Fruit fly (Drosophila melanogaster) whole organism, adult: ENCODE measurements around the gene flfl.
A peak's percentile ranks its signal among the peaks of the same experiment; 100 is the strongest.

Source experiments
- CG11617 ChIP-seq: fragments of 200-800 bp; sonication (Bioruptor generic); optimal IDR thresholded peaks from 2 replicates; lab custom pipeline; 2017; ENCODE audit warnings: mild to moderate bottlenecking, missing biosample characterization, missing genetic modification reagents, missing genetic modification characterization
- CG12768 ChIP-seq: fragments of 200-800 bp; sonication (Bioruptor generic); optimal IDR thresholded peaks from 2 replicates; lab custom pipeline; 2017; ENCODE audit warnings: missing biosample characterization, missing genetic modification characterization, mild to moderate bottlenecking, moderate library complexity, missing genetic modification reagents
- CG14711 ChIP-seq: fragments of 200-800 bp; sonication (Bioruptor generic); optimal IDR thresholded peaks from 2 replicates; lab custom pipeline; 2018; ENCODE audit warnings: missing biosample characterization, mild to moderate bottlenecking, missing genetic modification characterization, moderate library complexity
- CG1620 ChIP-seq: fragments of 200-800 bp; sonication (Bioruptor generic); optimal IDR thresholded peaks from 2 replicates; lab custom pipeline; 2016; ENCODE audit warnings: missing biosample characterization, missing genetic modification characterization
- CG33017 ChIP-seq: fragments of 200-800 bp; sonication (Bioruptor generic); optimal IDR thresholded peaks from 2 replicates; lab custom pipeline; 2018; ENCODE audit warnings: missing biosample characterization, mild to moderate bottlenecking, missing genetic modification characterization, moderate library complexity
- CG5204 ChIP-seq: fragments of 200-800 bp; sonication (Bioruptor generic); optimal IDR thresholded peaks from 2 replicates; lab custom pipeline; 2016; ENCODE audit warnings: missing biosample characterization, missing genetic modification characterization
- CG7045 ChIP-seq: fragments of 200-800 bp; sonication (Bioruptor generic); optimal IDR thresholded peaks from 2 replicates; lab custom pipeline; 2017; ENCODE audit warnings: missing biosample characterization, mild to moderate bottlenecking, missing genetic modification characterization
- CG7101 ChIP-seq: fragments of 200-800 bp; sonication (Bioruptor generic); optimal IDR thresholded peaks from 2 replicates; lab custom pipeline; 2018; ENCODE audit warnings: missing biosample characterization, mild to moderate bottlenecking, missing genetic modification characterization, moderate library complexity
- Clk ChIP-seq: fragments of 200-800 bp; sonication (Bioruptor generic); optimal IDR thresholded peaks from 2 replicates; lab custom pipeline; 2017; ENCODE audit warnings: missing biosample characterization, missing genetic modification characterization
- Crg-1 ChIP-seq: fragments of 200-800 bp; sonication (Bioruptor generic); optimal IDR thresholded peaks from 2 replicates; lab custom pipeline; 2016; ENCODE audit warnings: missing biosample characterization, missing genetic modification characterization
- Hr96 ChIP-seq: fragments of 200-800 bp; sonication (Bioruptor generic); optimal IDR thresholded peaks from 2 replicates; lab custom pipeline; 2016; ENCODE audit warnings: missing biosample characterization, missing genetic modification characterization
- Mnt ChIP-seq: fragments of 200-800 bp; sonication (Bioruptor generic); optimal IDR thresholded peaks from 2 replicates; lab custom pipeline; 2016; ENCODE audit warnings: missing biosample characterization, mild to moderate bottlenecking, missing genetic modification characterization
- bab1 ChIP-seq: fragments of 200-800 bp; sonication (Bioruptor generic); optimal IDR thresholded peaks from 3 replicates; lab custom pipeline; 2019; ENCODE audit warnings: missing biosample characterization, mild to moderate bottlenecking, missing genetic modification characterization, moderate library complexity
- cic ChIP-seq: fragments of 200-800 bp; sonication (Bioruptor generic); optimal IDR thresholded peaks from 2 replicates; lab custom pipeline; 2017; ENCODE audit warnings: missing biosample characterization, mild to moderate bottlenecking, missing genetic modification characterization, moderate library complexity
- cnc ChIP-seq, 2 experiments: fragments of >200 bp; optimal IDR thresholded peaks; 2 replicates each; lab custom pipeline; 2017
- kay ChIP-seq: fragments of 200-800 bp; sonication (Bioruptor generic); peaks from one replicate; lab custom pipeline; 2016; ENCODE audit warnings: missing biosample characterization, missing genetic modification characterization, borderline replicate concordance
- ovo ChIP-seq: fragments of 200-800 bp; sonication (Bioruptor generic); optimal IDR thresholded peaks from 2 replicates; lab custom pipeline; 2016; ENCODE audit warnings: missing biosample characterization, missing genetic modification characterization
- pad ChIP-seq: fragments of 200-800 bp; sonication (Bioruptor generic); optimal IDR thresholded peaks from 3 replicates; lab custom pipeline; 2017; ENCODE audit warnings: missing biosample characterization, missing genetic modification characterization, mild to moderate bottlenecking, moderate library complexity, missing genetic modification reagents
- tj ChIP-seq: fragments of 200-800 bp; sonication (Bioruptor generic); optimal IDR thresholded peaks from 3 replicates; lab custom pipeline; 2017; ENCODE audit warnings: missing biosample characterization, mild to moderate bottlenecking, missing genetic modification characterization, moderate library complexity
- toe ChIP-seq: fragments of 200-800 bp; sonication (Bioruptor generic); optimal IDR thresholded peaks from 2 replicates; lab custom pipeline; 2016; ENCODE audit warnings: missing biosample characterization, missing genetic modification characterization

The flfl gene

dm6 chr3R:13699350-13699749 is 15.6 kb downstream of the flfl start:
- no peak for TF ChIP-seq Mnt (GFP tag; lab: Kevin White, UChicago)
- peak; percentile 39 for TF ChIP-seq bab1 (GFP tag; lab: Kevin White, UChicago)
- peak; percentile 9 for TF ChIP-seq tj (GFP tag; lab: Kevin White, UChicago)

DNA sequence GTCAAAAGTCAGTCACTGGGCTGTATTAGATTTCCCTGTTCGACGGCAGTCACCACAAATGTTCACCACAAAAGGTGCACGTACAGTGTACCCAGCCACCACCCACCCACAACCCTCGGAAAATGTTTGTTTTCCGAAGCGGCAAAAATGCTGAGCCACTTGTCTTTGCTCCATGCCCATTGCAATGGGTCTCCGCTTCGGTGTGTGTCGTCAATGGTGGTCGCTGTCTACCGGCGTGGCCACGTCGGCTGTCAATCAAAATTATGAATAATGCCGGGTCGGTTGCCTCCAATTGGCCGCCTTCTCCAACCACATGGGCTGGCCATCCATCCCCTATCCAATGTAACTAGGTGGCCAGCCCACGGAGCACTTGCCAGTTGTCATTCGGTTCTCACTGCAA is 16.5 kb downstream of the flfl start, which contains the start of gene ninaB:
Gene ninaB (plus strand): TSS at position 374 of the 400 bp plus-strand sequence.
- no peak for TF ChIP-seq CG7045 (GFP tag; lab: Kevin White, UChicago)
- no peak for TF ChIP-seq Mnt (GFP tag; lab: Kevin White, UChicago)
- TF ChIP-seq CG12768 (GFP tag; lab: Kevin White, UChicago), result peak; percentile 63

dm6 chr3R:13700738-13701137 is 17.0 kb downstream of the flfl start, which contains the start of gene f-cup:
f-cup (minus strand) TSS chr3R:13700838.
- TF ChIP-seq cic, result no peak
- TF ChIP-seq CG1620, result no peak

DNA sequence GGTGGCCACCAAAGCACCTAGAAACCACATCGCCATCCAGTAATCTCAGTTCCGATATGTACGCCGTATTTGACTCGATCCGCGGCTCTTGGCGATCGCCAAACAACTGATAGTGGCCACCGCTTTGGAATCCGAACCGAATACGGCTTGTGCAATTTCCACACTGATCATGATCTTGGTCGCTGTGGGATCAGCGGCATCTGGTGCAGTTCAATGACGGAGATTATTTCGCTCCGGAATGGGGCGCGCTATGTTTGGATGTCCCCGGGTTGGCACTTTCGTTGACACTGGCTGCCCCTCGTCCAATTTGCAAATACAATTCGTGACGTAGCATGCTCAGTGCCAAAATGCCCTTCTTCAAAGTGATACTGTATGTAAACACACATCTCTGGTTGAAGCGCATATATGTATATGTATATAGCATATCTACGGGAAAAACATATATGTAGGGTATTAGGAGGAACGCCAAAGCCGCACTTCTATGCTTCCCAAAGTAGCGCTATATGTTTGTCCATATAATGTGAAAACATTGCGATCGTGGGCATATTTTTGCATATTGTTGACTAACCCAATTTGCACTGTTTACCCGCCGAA is 21.7 kb downstream of the flfl start, which contains the start of gene Adgf-D:
Gene Adgf-D (minus strand): TSS at position 111 of the 594 bp plus-strand sequence.
- TF ChIP-seq cic (peak; percentile 52), ovo (GFP tag; lab: Kevin White, UChicago) (no peak)

DNA sequence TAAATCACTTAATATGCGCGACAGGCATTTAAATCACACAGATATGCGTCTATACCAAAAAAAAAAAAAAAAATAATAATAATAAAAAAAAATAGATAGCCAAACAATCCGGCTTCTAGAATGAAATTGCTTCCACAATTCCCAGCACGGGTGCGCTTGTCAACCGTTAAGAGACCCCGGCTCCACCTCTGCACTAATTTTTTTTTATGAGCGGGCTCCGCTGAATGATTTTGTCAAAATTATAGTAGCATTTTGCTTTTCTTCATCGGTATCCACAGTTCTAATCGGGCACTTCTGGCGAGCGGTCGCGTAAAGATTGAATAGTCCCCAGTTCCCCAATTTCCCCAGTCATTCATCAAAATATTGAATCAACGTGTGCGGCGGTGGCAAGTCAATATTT is 22.7 kb downstream of the flfl start, which contains the start of gene Adgf-C:
Gene Adgf-C (plus strand): TSS at position 301 of the 400 bp plus-strand sequence.
- TF ChIP-seq kay (GFP tag; lab: Kevin White, UChicago) (peak; percentile 46), pad (GFP tag; lab: Kevin White, UChicago) (no peak)

DNA sequence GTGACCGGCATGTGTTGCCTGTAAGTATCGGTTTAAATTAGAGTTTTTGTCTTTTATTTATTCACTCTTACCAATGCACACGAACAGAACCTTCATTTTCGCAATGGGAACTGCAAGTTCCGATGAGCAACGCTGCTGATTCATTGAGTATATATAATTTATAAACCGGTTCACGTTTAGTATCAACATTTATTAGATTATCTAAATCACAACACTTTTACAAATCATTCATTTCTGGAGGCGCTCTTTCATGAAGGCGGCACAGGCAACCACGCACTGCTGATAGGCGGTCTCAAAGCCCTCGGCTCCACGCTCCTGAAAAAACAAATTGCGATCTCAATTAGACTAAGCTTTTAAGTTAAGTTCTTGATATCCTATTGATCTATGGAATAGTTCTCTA is 26.1 kb downstream of the flfl start, which contains the start of gene Argp:
Gene Argp (minus strand): TSS at position 101 of the 400 bp plus-strand sequence.
- no peak for TF ChIP-seq ovo (GFP tag; lab: Kevin White, UChicago)
- TF ChIP-seq CG1620, result no peak
- no peak for TF ChIP-seq CG14711 (tag; lab: Kevin White, UChicago)
- no peak for TF ChIP-seq CG33017 (tag; lab: Kevin White, UChicago)
- TF ChIP-seq CG7101 (tag; lab: Kevin White, UChicago), result no peak
- no peak for TF ChIP-seq toe (GFP tag; lab: Kevin White, UChicago)
- TF ChIP-seq bab1 (GFP tag; lab: Kevin White, UChicago), result no peak

DNA sequence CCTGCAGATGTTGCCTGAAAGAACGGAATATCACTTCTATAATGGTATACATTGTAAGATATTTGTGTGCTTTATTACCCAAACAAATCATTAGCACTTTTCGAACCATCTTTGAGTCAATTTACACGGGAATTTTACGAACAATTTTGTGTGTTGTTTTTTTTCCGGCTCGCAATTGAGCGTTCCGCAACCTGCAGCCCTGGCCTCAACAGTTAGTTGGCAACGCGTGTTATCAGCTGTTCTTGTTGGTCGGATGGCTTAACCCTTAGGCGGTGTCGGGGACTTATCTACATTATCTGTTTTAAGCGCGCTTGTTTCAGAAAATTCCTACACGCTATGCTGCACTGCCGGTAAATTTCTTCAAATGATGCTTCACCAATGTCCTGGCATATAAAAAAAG is 26.9 kb downstream of the flfl start:
- TF ChIP-seq tj (GFP tag; lab: Kevin White, UChicago) (no peak), kay (GFP tag; lab: Kevin White, UChicago) (peak; percentile 50), CG7101 (tag; lab: Kevin White, UChicago) (peak; percentile 39), CG12768 (GFP tag; lab: Kevin White, UChicago) (no peak), CG1620 (no peak), toe (GFP tag; lab: Kevin White, UChicago) (peak; percentile 21), CG11617 (GFP tag; lab: Kevin White, UChicago) (no peak), Crg-1 (GFP tag; lab: Kevin White, UChicago) (no peak), pad (GFP tag; lab: Kevin White, UChicago) (no peak), Hr96 (no peak), Mnt (GFP tag; lab: Kevin White, UChicago) (peak; percentile 8), Clk (GFP tag; lab: Kevin White, UChicago) (no peak), bab1 (GFP tag; lab: Kevin White, UChicago) (peak; percentile 62), CG33017 (tag; lab: Kevin White, UChicago) (no peak), CG14711 (tag; lab: Kevin White, UChicago) (peak; percentile 25), CG5204 (GFP tag; lab: Kevin White, UChicago) (no peak), cnc (optimal IDR thresholded peaks at IDR 0.05; lab: Kevin White, UChicago) (no peak), ovo (GFP tag; lab: Kevin White, UChicago) (no peak), cic (peak; percentile 43), CG7045 (GFP tag; lab: Kevin White, UChicago) (no peak)

dm6 chr3R:13711735-13712134 is 28.0 kb downstream of the flfl start, which contains the start of the genes primo-1 and primo-2:
primo-1 (minus strand) TSS chr3R:13711835.
primo-2 (minus strand) TSS chr3R:13711835.
- TF ChIP-seq toe (GFP tag; lab: Kevin White, UChicago) (no peak), CG33017 (tag; lab: Kevin White, UChicago) (no peak), Crg-1 (GFP tag; lab: Kevin White, UChicago) (no peak)
